Fruit fly (Drosophila melanogaster): Measurements from ENCODE around the gene CG9919.

The CG9919 gene

dm6 chrX:16361306-16361705 lies 30.7 kb upstream of the CG9919 start, which contains the start of gene nonA:
TSS of gene nonA (plus strand) at chrX:16361569.
- TF ChIP-seq CG8319 (GFP tag; optimal IDR thresholded peaks at IDR 0.05): no peak
- TF ChIP-seq Sox14 (GFP tag; optimal IDR thresholded peaks at IDR 0.05): peak; percentile 55
- TF ChIP-seq topi (GFP tag; optimal IDR thresholded peaks at IDR 0.05): peak; percentile 12
- TF ChIP-seq Met (GFP tag; optimal IDR thresholded peaks at IDR 0.05): peak; percentile 2
- peak; percentile 23 for TF ChIP-seq vri (GFP tag; optimal IDR thresholded peaks at IDR 0.05)
- peak; percentile 27 for TF ChIP-seq Eip78C (GFP tag)
- no peak for TF ChIP-seq pdm3 (GFP tag; optimal IDR thresholded peaks at IDR 0.05)
- peak; percentile 9 for TF ChIP-seq esn (GFP tag; optimal IDR thresholded peaks at IDR 0.05)

dm6 chrX:16358670-16359320 lies 28.2 kb upstream of the CG9919 start, which contains the start of the genes U2af50 and PIG-Q:
TSS of gene U2af50 (minus strand) at chrX:16359039.
TSS of gene PIG-Q (plus strand) at chrX:16359143.
- TF ChIP-seq CG10669 (GFP tag; optimal IDR thresholded peaks at IDR 0.05) (peak; percentile 89), Eip75B (GFP tag; optimal IDR thresholded peaks at IDR 0.05) (no peak), CG6792 (GFP tag; optimal IDR thresholded peaks at IDR 0.05) (peak; percentile 84), CG15336 (GFP tag; IDR thresholded peaks at IDR 0.05) (peak; percentile 90), Sox14 (GFP tag; optimal IDR thresholded peaks at IDR 0.05) (peak; percentile 74), CG8632 (GFP tag; optimal IDR thresholded peaks at IDR 0.05) (peak; percentile 90), CG3032 (tag; optimal IDR thresholded peaks at IDR 0.05) (peak; percentile 93), esn (GFP tag; optimal IDR thresholded peaks at IDR 0.05) (peak; percentile 83), CG8119 (GFP tag; IDR thresholded peaks at IDR 0.05) (no peak; the same call in none of the 3 replicates), Lpt (GFP tag; optimal IDR thresholded peaks at IDR 0.05) (peak; percentile 84), Sox15 (GFP tag; optimal IDR thresholded peaks at IDR 0.05) (peak; percentile 84), Blimp-1 (GFP tag; optimal IDR thresholded peaks at IDR 0.05) (peak; percentile 65), Eip78C (GFP tag) (peak; percentile 92), CG11294 (GFP tag; IDR thresholded peaks at IDR 0.05) (no peak; the same call in 1 of the 2 replicates), CG9139 (GFP tag; optimal IDR thresholded peaks at IDR 0.05) (peak; percentile 86), CG3919 (GFP tag; optimal IDR thresholded peaks at IDR 0.05) (no peak), CG31627 (GFP tag; optimal IDR thresholded peaks at IDR 0.05) (peak; percentile 75), CG8319 (GFP tag; optimal IDR thresholded peaks at IDR 0.05) (peak; percentile 73), Smox (GFP tag; optimal IDR thresholded peaks at IDR 0.05) (no peak), acj6 (GFP tag; optimal IDR thresholded peaks at IDR 0.05) (peak; percentile 90), eg (GFP tag; IDR thresholded peaks at IDR 0.05) (no peak), CG34406 (GFP tag; optimal IDR thresholded peaks at IDR 0.05) (peak; percentile 94), salr (GFP tag; optimal IDR thresholded peaks at IDR 0.05) (no peak), CG7368 (GFP tag; optimal IDR thresholded peaks at IDR 0.05) (no peak), fd59A (GFP tag; optimal IDR thresholded peaks at IDR 0.05) (no peak), ss (GFP tag; optimal IDR thresholded peaks at IDR 0.05) (no peak), Hr4 (GFP tag; optimal IDR thresholded peaks at IDR 0.05) (peak; percentile 79), Hr39 (GFP tag; optimal IDR thresholded peaks at IDR 0.05) (peak; percentile 75), pdm3 (GFP tag; optimal IDR thresholded peaks at IDR 0.05) (peak; percentile 81), CG16779 (tag; optimal IDR thresholded peaks at IDR 0.05) (no peak), Met (GFP tag; optimal IDR thresholded peaks at IDR 0.05) (peak; percentile 80), dsx (GFP tag; optimal IDR thresholded peaks at IDR 0.05; ENCODE audit: poor library complexity, severe bottlenecking) (peak; percentile 89), achi (GFP tag; optimal IDR thresholded peaks at IDR 0.05) (peak; percentile 93), spab (GFP tag; optimal IDR thresholded peaks at IDR 0.05) (no peak), Eip93F (GFP tag; optimal IDR thresholded peaks at IDR 0.05) (peak; percentile 38), CG32006 (GFP tag; optimal IDR thresholded peaks at IDR 0.05) (peak; percentile 93), Ets96B (tag; optimal IDR thresholded peaks at IDR 0.05) (peak; percentile 91), Ets21C (GFP tag; optimal IDR thresholded peaks at IDR 0.05) (peak; percentile 66), fd85E (GFP tag; optimal IDR thresholded peaks at IDR 0.05) (no peak), vri (GFP tag; optimal IDR thresholded peaks at IDR 0.05) (peak; percentile 62), fkh (GFP tag; optimal IDR thresholded peaks at IDR 0.05) (peak; percentile 90), CG6276 (GFP tag; optimal IDR thresholded peaks at IDR 0.05) (no peak), CG4318 (GFP tag; optimal IDR thresholded peaks at IDR 0.05) (peak; percentile 85), CG11762 (GFP tag; optimal IDR thresholded peaks at IDR 0.05; ENCODE audit: insufficient read depth) (peak; percentile 86), CG6163 (GFP tag; IDR thresholded peaks at IDR 0.05) (no peak), OdsH (GFP tag; optimal IDR thresholded peaks at IDR 0.05) (peak; percentile 90)
